Worm (Caenorhabditis elegans) whole organism, L1 larva: Measurements from ENCODE around the gene gcst-1.

ENCODE experiments used
- alr-1 ChIP-seq: fragments of 200-800 bp; sonication (Bioruptor generic); optimal IDR thresholded peaks from 2 replicates; lab custom pipeline; 2018; ENCODE audit warnings: borderline replicate concordance, mild to moderate bottlenecking, missing genetic modification characterization, missing compliant biosample characterization
- isw-1 ChIP-seq: fragments of 200-800 bp; sonication (Bioruptor generic); IDR thresholded peaks from 2 replicates; pipeline ENCODE4 v1.3.6; 2022; ENCODE audit warnings: missing genetic modification characterization, missing compliant biosample characterization
- lin-39 ChIP-seq: fragments of 150-350 bp; optimal IDR thresholded peaks from 2 replicates; lab custom pipeline; 2014; ENCODE audit warnings: missing biosample characterization, missing genetic modification reagents, missing genetic modification characterization
- lsy-2 ChIP-seq, 2 experiments: fragments of 150-350 bp; optimal IDR thresholded peaks; 2 replicates each; lab custom pipeline; 2014; ENCODE audit warnings: missing biosample characterization in 2 of 2, missing genetic modification characterization in 2 of 2
- nhr-12 ChIP-seq: sonication (generic microtip); optimal IDR thresholded peaks from 2 replicates; lab custom pipeline; 2017; ENCODE audit warnings: missing biosample characterization, missing genetic modification characterization
- nhr-237 ChIP-seq: fragments of 150-350 bp; optimal IDR thresholded peaks from 2 replicates; lab custom pipeline; 2014; ENCODE audit warnings: missing biosample characterization, missing genetic modification characterization
- nhr-76 ChIP-seq: sonication (generic microtip); optimal IDR thresholded peaks from 2 replicates; lab custom pipeline; 2017; ENCODE audit warnings: missing biosample characterization, missing genetic modification characterization
- nhr-90 ChIP-seq: sonication (generic microtip); optimal IDR thresholded peaks from 2 replicates; lab custom pipeline; 2016; ENCODE audit warnings: mild to moderate bottlenecking, missing genetic modification characterization, missing compliant biosample characterization; ENCODE audit not compliant: poor library complexity
- pqm-1 ChIP-seq: sonication (generic microtip); optimal IDR thresholded peaks from 3 replicates; lab custom pipeline; 2017; ENCODE audit warnings: missing biosample characterization, missing genetic modification characterization
- skn-1 ChIP-seq: fragments of 150-350 bp; optimal IDR thresholded peaks from 2 replicates; lab custom pipeline; 2014; ENCODE audit warnings: missing biosample characterization, missing genetic modification characterization
- snpc-4 ChIP-seq: fragments of 150-350 bp; optimal IDR thresholded peaks from 2 replicates; lab custom pipeline; 2014; ENCODE audit warnings: missing biosample characterization, missing genetic modification characterization
- unc-62 ChIP-seq: fragments of 150-350 bp; optimal IDR thresholded peaks from 2 replicates; lab custom pipeline; 2014; ENCODE audit warnings: missing biosample characterization, missing genetic modification reagents, missing genetic modification characterization

DNA sequence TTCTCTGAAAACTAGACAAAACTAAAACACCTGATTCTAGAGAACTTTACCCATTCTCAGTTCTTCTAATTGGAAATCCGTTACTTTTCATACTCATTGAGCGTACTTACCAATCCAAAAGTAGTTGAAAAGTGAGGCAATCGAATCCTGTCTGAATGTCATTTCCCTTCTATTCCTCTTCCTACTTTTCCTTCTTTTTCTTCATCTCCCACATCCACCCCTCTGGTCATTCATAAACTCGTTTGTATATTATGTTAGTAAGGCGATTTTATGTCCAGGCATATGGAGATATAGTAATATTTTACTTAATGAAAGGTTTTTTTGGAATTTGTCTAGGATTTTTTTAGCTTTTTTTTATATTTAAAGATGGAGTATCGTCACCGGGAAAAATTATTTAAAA lies 4.4 kb upstream of the gcst-1 start:
- no peak for TF ChIP-seq nhr-12 (tag; lab: Kevin White, UChicago)
- TF ChIP-seq isw-1 (GFP tag; lab: Robert Waterston, UW), result no peak
- no peak for TF ChIP-seq pqm-1
- TF ChIP-seq alr-1 (tag; lab: Kevin White, UChicago), result no peak
- no peak for TF ChIP-seq lsy-2 (tag; optimal IDR thresholded peaks at IDR 0.05; lab: Kevin White, UChicago)
- no peak for TF ChIP-seq nhr-90 (tag; lab: Kevin White, UChicago)
- TF ChIP-seq snpc-4 (tag; lab: Kevin White, UChicago), result no peak
- no peak for TF ChIP-seq skn-1 (tag; lab: Kevin White, UChicago)
- no peak for TF ChIP-seq unc-62 (GFP tag; lab: Kevin White, UChicago)
- no peak for TF ChIP-seq lin-39 (tag; lab: Kevin White, UChicago)
- TF ChIP-seq nhr-237 (tag; lab: Kevin White, UChicago), result no peak
- TF ChIP-seq nhr-76 (tag; lab: Kevin White, UChicago), result no peak
